Fruit fly (Drosophila melanogaster) Kc167 (cell line): ENCODE results near the gene CG31637.

Experiments
- Myc ChIP-seq: fragments of >200 bp; optimal IDR thresholded peaks from 2 replicates; lab custom pipeline; 2017; ENCODE audit warnings: missing external identifiers
- Sin3A ChIP-seq: fragments of >200 bp; optimal IDR thresholded peaks from 2 replicates; lab custom pipeline; 2018; ENCODE audit warnings: missing external identifiers
- h ChIP-seq: fragments of >200 bp; optimal IDR thresholded peaks from 3 replicates; lab custom pipeline; 2018; ENCODE audit warnings: missing external identifiers
- insv ChIP-seq: fragments of >200 bp; optimal IDR thresholded peaks from 3 replicates; lab custom pipeline; 2018; ENCODE audit warnings: missing external identifiers
- psq ChIP-seq: fragments of >200 bp; optimal IDR thresholded peaks from 2 replicates; lab custom pipeline; 2017; ENCODE audit warnings: missing external identifiers
- ttk ChIP-seq: sonication (Bioruptor generic); optimal IDR thresholded peaks from 2 replicates; lab custom pipeline; 2017; ENCODE audit warnings: missing external identifiers

CG31637 gene

dm6 chr2L:6531985-6532699, 33.7 kb downstream of the CG31637 start:
- TF ChIP-seq Myc (lab: Kevin White, UChicago) = no peak
- no peak for TF ChIP-seq insv (lab: Kevin White, UChicago)
- TF ChIP-seq h (lab: Kevin White, UChicago) = no peak
- TF ChIP-seq ttk = no peak
- no peak for TF ChIP-seq Sin3A
- no peak for TF ChIP-seq psq (lab: Kevin White, UChicago)

dm6 chr2L:6532977-6533376, 34.5 kb downstream of the CG31637 start:
- TF ChIP-seq psq (lab: Kevin White, UChicago) (no peak), ttk (no peak), h (lab: Kevin White, UChicago) (no peak), Sin3A (no peak), Myc (lab: Kevin White, UChicago) (no peak), insv (lab: Kevin White, UChicago) (no peak)

- no peak for TF ChIP-seq h (lab: Kevin White, UChicago)
- TF ChIP-seq Myc (lab: Kevin White, UChicago) = no peak
- TF ChIP-seq insv (lab: Kevin White, UChicago) = no peak
- no peak for TF ChIP-seq Sin3A
- no peak for TF ChIP-seq ttk
- no peak for TF ChIP-seq psq (lab: Kevin White, UChicago)
Observed at dm6 chr2L:6533719-6534118, 35.3 kb downstream of the CG31637 start.

dm6 chr2L:6534125-6534815, 35.8 kb downstream of the CG31637 start:
- TF ChIP-seq Myc (lab: Kevin White, UChicago) = no peak
- TF ChIP-seq h (lab: Kevin White, UChicago) = no peak
- no peak for TF ChIP-seq psq (lab: Kevin White, UChicago)
- no peak for TF ChIP-seq ttk
- no peak for TF ChIP-seq insv (lab: Kevin White, UChicago)
- no peak for TF ChIP-seq Sin3A

dm6 chr2L:6536044-6536581, 37.7 kb downstream of the CG31637 start:
- TF ChIP-seq Myc (lab: Kevin White, UChicago) (no peak), insv (lab: Kevin White, UChicago) (no peak), h (lab: Kevin White, UChicago) (no peak), Sin3A (no peak), psq (lab: Kevin White, UChicago) (no peak), ttk (no peak)

dm6 chr2L:6539623-6540381, 41.4 kb downstream of the CG31637 start:
- no peak for TF ChIP-seq insv (lab: Kevin White, UChicago)

dm6 chr2L:6546883-6547471, 48.5 kb downstream of the CG31637 start, which contains the start of gene eya:
eya (minus strand) TSS chr2L:6546976.
- TF ChIP-seq Sin3A (no peak), Myc (lab: Kevin White, UChicago) (no peak), ttk (no peak), h (lab: Kevin White, UChicago) (no peak), insv (lab: Kevin White, UChicago) (no peak), psq (lab: Kevin White, UChicago) (no peak)

dm6 chr2L:6547978-6548377, 49.5 kb downstream of the CG31637 start:
- TF ChIP-seq psq (lab: Kevin White, UChicago) (no peak), h (lab: Kevin White, UChicago) (no peak), ttk (no peak), insv (lab: Kevin White, UChicago) (no peak), Myc (lab: Kevin White, UChicago) (no peak), Sin3A (no peak)

- TF ChIP-seq psq (lab: Kevin White, UChicago) (no peak), insv (lab: Kevin White, UChicago) (no peak), ttk (no peak), Myc (lab: Kevin White, UChicago) (no peak), Sin3A (no peak), h (lab: Kevin White, UChicago) (no peak)
Observed at dm6 chr2L:6550809-6551208, 52.4 kb downstream of the CG31637 start.

dm6 chr2L:6551452-6551851, 53.0 kb downstream of the CG31637 start:
- no peak for TF ChIP-seq insv (lab: Kevin White, UChicago)

- TF ChIP-seq Sin3A (no peak), ttk (no peak), psq (lab: Kevin White, UChicago) (no peak), insv (lab: Kevin White, UChicago) (no peak), h (lab: Kevin White, UChicago) (no peak), Myc (lab: Kevin White, UChicago) (no peak)
Observed at dm6 chr2L:6552345-6552744, 53.9 kb downstream of the CG31637 start.
